Worm (Caenorhabditis elegans): ENCODE data around the gene nhr-100.

Gene nhr-100

DNA sequence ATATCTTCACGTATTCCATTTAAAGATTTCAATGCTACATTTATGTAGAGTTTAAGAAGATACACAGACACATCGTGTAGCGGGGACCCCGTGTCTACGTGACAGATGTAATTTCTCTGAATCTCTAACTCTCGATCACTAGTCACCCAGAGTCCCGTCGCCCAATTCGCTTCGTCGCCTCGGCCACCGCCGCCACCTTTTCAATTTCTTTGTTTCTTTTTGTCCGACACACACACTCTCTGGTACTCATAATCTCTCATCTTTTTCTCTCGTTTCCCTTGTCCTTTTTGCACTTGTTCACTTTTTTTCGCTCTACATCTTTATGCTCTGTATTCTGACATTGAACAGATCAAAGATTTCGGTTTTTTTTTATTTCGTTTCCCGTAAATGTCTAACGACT is 10.1 kb upstream of the nhr-100 start:
- TF ChIP-seq ceh-91 (GFP tag; IDR thresholded peaks at IDR 0.05) (no peak), Y53G8AR.9 (GFP tag; conservative IDR thresholded peaks at IDR 0.05) (0 out of 2 replicates have a peak, but pooled peaks have one; percentile 22), zim-3 (tag; optimal IDR thresholded peaks at IDR 0.05) (no peak), attf-5 (GFP tag; optimal IDR thresholded peaks at IDR 0.05) (peak; percentile 74), K11D2.4 (GFP tag; IDR thresholded peaks at IDR 0.05) (peak; percentile 35; the same call in 1 of the 2 replicates), hmg-1.2 (GFP tag; IDR thresholded peaks at IDR 0.05) (peak; percentile 70; the same call in 1 of the 2 replicates), lin-35 (GFP tag; optimal IDR thresholded peaks at IDR 0.05) (peak in 1 of 3 experiments; percentile 49), lin-40 (tag; optimal IDR thresholded peaks at IDR 0.05) (peak; percentile 76), T07F8.4 (tag; optimal IDR thresholded peaks at IDR 0.05) (no peak), Y56A3A.18 (GFP tag; IDR thresholded peaks at IDR 0.05) (no peak), somi-1 (GFP tag; optimal IDR thresholded peaks at IDR 0.05) (peak; percentile 17), K12H6.12 (tag; optimal IDR thresholded peaks at IDR 0.05) (peak; percentile 67), snpc-4 (GFP tag; optimal IDR thresholded peaks at IDR 0.05) (no peak), snpc-4 (tag; optimal IDR thresholded peaks at IDR 0.05) (peak in 3 of 4 experiments; percentile 19 to 23 (median 21)), mel-28 (tag; optimal IDR thresholded peaks at IDR 0.05; ENCODE audit: borderline replicate concordance) (no peak), atf-7 (tag; optimal IDR thresholded peaks at IDR 0.05) (peak; percentile 18), B0336.3 (GFP tag; IDR thresholded peaks at IDR 0.05) (no peak), madf-10 (tag; optimal IDR thresholded peaks at IDR 0.05) (peak; percentile 97), tbp1 (GFP tag; optimal IDR thresholded peaks at IDR 0.05) (peak; percentile 18), xnd-1 (tag; optimal IDR thresholded peaks at IDR 0.05) (no peak), chd-7 (tag; optimal IDR thresholded peaks at IDR 0.05) (peak; percentile 5), unc-62 (GFP tag; optimal IDR thresholded peaks at IDR 0.05) (no peak), pbrm-1 (GFP tag; IDR thresholded peaks at IDR 0.05) (peak; percentile 35; the same call in 1 of the 2 replicates), nhr-179 (tag; optimal IDR thresholded peaks at IDR 0.05) (no peak), nhr-80 (tag; optimal IDR thresholded peaks at IDR 0.05) (peak; percentile 94), nfyb-1 (GFP tag; IDR thresholded peaks at IDR 0.05) (0 out of 2 replicates have a peak, but pooled peaks have one; percentile 36), mes-4 (tag; optimal IDR thresholded peaks at IDR 0.05) (no peak), F52B5.7 (tag; optimal IDR thresholded peaks at IDR 0.05) (no peak), mcd-1 (GFP tag; IDR thresholded peaks at IDR 0.05) (peak; percentile 43; the same call in 1 of the 2 replicates), ztf-18 (tag; optimal IDR thresholded peaks at IDR 0.05) (peak; percentile 9)

DNA sequence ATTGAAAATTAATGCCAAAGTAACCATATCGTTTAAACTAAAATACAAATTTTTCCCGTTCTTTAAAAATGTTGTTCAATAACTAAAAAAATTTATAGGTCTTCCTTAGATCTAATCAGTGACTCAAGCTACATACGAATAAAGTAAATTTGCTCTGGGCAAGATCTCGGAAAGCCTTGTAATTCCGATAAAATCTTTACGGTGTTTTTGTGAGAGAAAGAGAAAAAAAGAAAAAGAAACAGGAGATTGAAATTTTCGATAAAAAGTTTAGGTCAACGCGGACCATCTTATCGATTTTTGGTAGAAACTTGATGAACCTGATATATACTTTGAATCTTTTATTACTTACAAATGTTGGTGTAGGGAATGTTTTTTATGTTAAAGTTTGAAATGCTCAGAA is 5.3 kb upstream of the nhr-100 start:
- TF ChIP-seq gei-17 (GFP tag; optimal IDR thresholded peaks at IDR 0.05) = no peak
- TF ChIP-seq cebp-2 (GFP tag; IDR thresholded peaks at IDR 0.05) = no peak
- TF ChIP-seq ztf-18 (tag; optimal IDR thresholded peaks at IDR 0.05) = no peak
- no peak for TF ChIP-seq lin-54 (GFP tag; optimal IDR thresholded peaks at IDR 0.05)
- no peak for TF ChIP-seq F57C9.4 (tag; optimal IDR thresholded peaks at IDR 0.05)
- no peak for TF ChIP-seq nfyb-1 (GFP tag; IDR thresholded peaks at IDR 0.05)
- TF ChIP-seq hmg-1.2 (GFP tag; IDR thresholded peaks at IDR 0.05) = no peak
- no peak for TF ChIP-seq akir-1 (GFP tag; optimal IDR thresholded peaks at IDR 0.05)
- TF ChIP-seq hlh-12 (tag; optimal IDR thresholded peaks at IDR 0.05) = no peak
- no peak for TF ChIP-seq athp-1 (tag; optimal IDR thresholded peaks at IDR 0.05)

DNA sequence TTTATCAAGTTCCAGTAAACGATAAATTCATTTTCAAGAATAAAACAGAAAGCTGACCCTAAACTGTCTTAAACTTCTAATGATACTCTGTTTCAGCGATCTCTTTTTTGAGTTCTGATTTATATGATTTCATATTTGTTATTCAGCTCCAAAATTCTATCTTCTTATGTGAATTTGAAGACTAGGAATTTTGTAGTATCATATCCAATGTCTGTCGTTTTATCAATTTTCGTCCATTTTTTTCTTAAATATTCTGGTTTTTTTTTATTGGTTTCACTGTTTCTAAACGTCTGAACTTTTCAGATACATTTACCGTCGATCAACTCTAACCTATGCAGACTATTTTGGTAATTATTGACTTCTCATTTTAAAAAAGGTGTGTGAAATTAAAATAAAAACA is 3.5 kb upstream of the nhr-100 start, which contains the start of the genes nhr-138 and C28D4.18:
Gene nhr-138, plus strand, starts transcription at position 304 of the 400 bp plus-strand sequence.
Gene C28D4.18, plus strand, starts transcription at position 333 of the 400 bp plus-strand sequence.
- no peak for TF ChIP-seq nfya-1 (tag; optimal IDR thresholded peaks at IDR 0.05; ENCODE audit: borderline replicate concordance, insufficient read depth)
- no peak for TF ChIP-seq sptf-2 (GFP tag; optimal IDR thresholded peaks at IDR 0.05)
